Worm (Caenorhabditis elegans) whole organism, young adult: Measurements from ENCODE around the gene F58D12.3.
A peak's percentile ranks its signal among the peaks of the same experiment; 100 is the strongest.

Experiments
- B0019.2 ChIP-seq: fragments of 200-800 bp; sonication (Bioruptor generic); conservative IDR thresholded peaks from 2 replicates; pipeline ENCODE4 v1.3.6; 2022; ENCODE audit warnings: missing genetic modification reagents, missing genetic modification characterization, missing compliant biosample characterization
- C06A6.2 ChIP-seq: fragments of 200-800 bp; sonication (Bioruptor generic); conservative IDR thresholded peaks from 2 replicates; pipeline ENCODE4 v1.3.6; 2022; ENCODE audit warnings: missing genetic modification characterization, missing compliant biosample characterization
- C17E4.6 ChIP-seq: fragments of 200-800 bp; sonication (Bioruptor generic); IDR thresholded peaks from 2 replicates; pipeline ENCODE4 v1.3.6; 2022; ENCODE audit warnings: missing genetic modification reagents, missing genetic modification characterization, missing compliant biosample characterization
- F10E7.11 ChIP-seq: sonication (generic microtip); optimal IDR thresholded peaks from 2 replicates; lab custom pipeline; 2017; ENCODE audit warnings: mild to moderate bottlenecking, missing genetic modification characterization, moderate library complexity, missing compliant biosample characterization
- F22D6.2 ChIP-seq: sonication (generic microtip); optimal IDR thresholded peaks from 2 replicates; lab custom pipeline; 2016; ENCODE audit warnings: mild to moderate bottlenecking, missing genetic modification characterization, missing compliant biosample characterization
- F33H1.4 ChIP-seq: fragments of 200-800 bp; sonication (Bioruptor generic); IDR thresholded peaks from 2 replicates; pipeline ENCODE4 v1.3.6; 2022; ENCODE audit warnings: missing genetic modification reagents, missing genetic modification characterization, missing compliant biosample characterization
- F37B4.10 ChIP-seq: fragments of 200-800 bp; sonication (Bioruptor generic); IDR thresholded peaks from 2 replicates; pipeline ENCODE4 v1.3.6; 2022; ENCODE audit warnings: missing genetic modification characterization, missing compliant biosample characterization
- F52B5.7 ChIP-seq: sonication (generic microtip); optimal IDR thresholded peaks from 2 replicates; lab custom pipeline; 2016; ENCODE audit warnings: mild to moderate bottlenecking, missing genetic modification characterization, missing compliant biosample characterization
- F57C9.4 ChIP-seq: sonication (generic microtip); optimal IDR thresholded peaks from 2 replicates; lab custom pipeline; 2017; ENCODE audit warnings: mild to moderate bottlenecking, missing genetic modification characterization, missing compliant biosample characterization
- K11D2.4 ChIP-seq: fragments of 200-800 bp; sonication (Bioruptor generic); IDR thresholded peaks from 2 replicates; pipeline ENCODE4 v1.3.6; 2022; ENCODE audit warnings: missing genetic modification reagents, missing genetic modification characterization, missing compliant biosample characterization
- K12H6.12 ChIP-seq: fragments of 200-800 bp; sonication (Bioruptor generic); optimal IDR thresholded peaks from 2 replicates; lab custom pipeline; 2018; ENCODE audit warnings: mild to moderate bottlenecking, missing genetic modification characterization, missing compliant biosample characterization
- Y53G8AR.9 ChIP-seq: fragments of 200-800 bp; sonication (Bioruptor generic); conservative IDR thresholded peaks from 2 replicates; pipeline ENCODE4 v1.3.6; 2022; ENCODE audit warnings: missing genetic modification reagents, missing genetic modification characterization, missing compliant biosample characterization
- Y56A3A.18 ChIP-seq: fragments of 200-800 bp; sonication (Bioruptor generic); IDR thresholded peaks from 2 replicates; pipeline ENCODE4 v1.3.6; 2022; ENCODE audit warnings: missing genetic modification reagents, missing genetic modification characterization, missing compliant biosample characterization
- Y67H2A.10 ChIP-seq: fragments of 200-800 bp; sonication (Bioruptor generic); conservative IDR thresholded peaks from 2 replicates; pipeline ENCODE4 v1.3.6; 2022; ENCODE audit warnings: missing genetic modification reagents, missing genetic modification characterization, missing compliant biosample characterization
- akir-1 ChIP-seq: fragments of 200-800 bp; sonication (Bioruptor generic); optimal IDR thresholded peaks from 2 replicates; lab custom pipeline; 2018; ENCODE audit warnings: mild to moderate bottlenecking, missing genetic modification characterization, moderate library complexity, missing compliant biosample characterization
- aptf-2 ChIP-seq: fragments of 200-800 bp; sonication (Bioruptor generic); conservative IDR thresholded peaks from 2 replicates; pipeline ENCODE4 v1.3.6; 2022; ENCODE audit warnings: missing genetic modification reagents, missing genetic modification characterization, missing compliant biosample characterization
- athp-1 ChIP-seq: sonication (generic microtip); optimal IDR thresholded peaks from 2 replicates; lab custom pipeline; 2017; ENCODE audit warnings: mild to moderate bottlenecking, missing genetic modification characterization, missing compliant biosample characterization
- attf-5 ChIP-seq: fragments of 200-800 bp; sonication (Bioruptor generic); optimal IDR thresholded peaks from 2 replicates; lab custom pipeline; 2018; ENCODE audit warnings: mild to moderate bottlenecking, missing genetic modification characterization, missing compliant biosample characterization
- ccch-3 ChIP-seq: fragments of 200-800 bp; sonication (Bioruptor generic); optimal IDR thresholded peaks from 2 replicates; lab custom pipeline; 2018; ENCODE audit warnings: mild to moderate bottlenecking, missing genetic modification characterization, missing compliant biosample characterization
- cebp-2 ChIP-seq: fragments of 200-800 bp; sonication (Bioruptor generic); IDR thresholded peaks from 2 replicates; pipeline ENCODE4 v1.3.6; 2022; ENCODE audit warnings: missing genetic modification characterization, missing compliant biosample characterization
- ceh-100 ChIP-seq: fragments of 200-800 bp; sonication (Bioruptor generic); IDR thresholded peaks from 2 replicates; pipeline ENCODE4 v1.3.6; 2022; ENCODE audit warnings: missing genetic modification reagents, missing genetic modification characterization, missing compliant biosample characterization
- ceh-27 ChIP-seq: fragments of 200-800 bp; sonication (Bioruptor generic); optimal IDR thresholded peaks from 2 replicates; lab custom pipeline; 2018; ENCODE audit warnings: mild to moderate bottlenecking, missing genetic modification characterization, moderate library complexity, missing compliant biosample characterization
- ceh-40 ChIP-seq: fragments of 200-800 bp; sonication (Bioruptor generic); IDR thresholded peaks from 2 replicates; pipeline ENCODE4 v1.3.6; 2022; ENCODE audit warnings: missing genetic modification characterization, missing compliant biosample characterization
- ceh-79 ChIP-seq: sonication (generic microtip); optimal IDR thresholded peaks from 2 replicates; lab custom pipeline; 2017; ENCODE audit warnings: mild to moderate bottlenecking, missing genetic modification characterization, missing compliant biosample characterization
- dox-1 ChIP-seq: fragments of 200-800 bp; sonication (Bioruptor generic); IDR thresholded peaks from 2 replicates; pipeline ENCODE4 v1.3.6; 2022; ENCODE audit warnings: missing genetic modification reagents, missing genetic modification characterization, missing compliant biosample characterization
- egl-18 ChIP-seq: fragments of 200-800 bp; sonication (Bioruptor generic); IDR thresholded peaks from 2 replicates; pipeline ENCODE4 v1.3.6; 2022; ENCODE audit warnings: missing genetic modification reagents, missing genetic modification characterization, missing compliant biosample characterization
- egl-44 ChIP-seq: fragments of 200-800 bp; sonication (Bioruptor generic); IDR thresholded peaks from 2 replicates; pipeline ENCODE4 v1.3.6; 2022; ENCODE audit warnings: missing genetic modification reagents, missing genetic modification characterization, missing compliant biosample characterization
- hmg-20 ChIP-seq: fragments of 200-800 bp; sonication (Bioruptor generic); IDR thresholded peaks from 2 replicates; pipeline ENCODE4 v1.3.6; 2022; ENCODE audit warnings: missing genetic modification reagents, missing genetic modification characterization, missing compliant biosample characterization
- let-526 ChIP-seq: fragments of 200-800 bp; sonication (Bioruptor generic); IDR thresholded peaks from 2 replicates; pipeline ENCODE4 v1.3.6; 2022; ENCODE audit warnings: missing genetic modification reagents, missing genetic modification characterization, missing compliant biosample characterization
- let-607 ChIP-seq, 2 experiments: fragments of 200-800 bp in 1 of 2; sonication (Bioruptor generic) in 1 of 2; sonication (generic microtip) in 1 of 2; optimal IDR thresholded peaks; 2 replicates each; lab custom pipeline; 2016 to 2018; ENCODE audit warnings: mild to moderate bottlenecking in 2 of 2, missing compliant biosample characterization in 2 of 2, missing genetic modification characterization in 2 of 2, moderate library complexity in 2 of 2, missing genotype in 1 of 2
- lin-26 ChIP-seq: fragments of 200-800 bp; sonication (Bioruptor generic); IDR thresholded peaks from 2 replicates; pipeline ENCODE4 v1.3.6; 2022; ENCODE audit warnings: missing genetic modification reagents, missing genetic modification characterization, missing compliant biosample characterization
- lin-40 ChIP-seq: sonication (generic microtip); optimal IDR thresholded peaks from 2 replicates; lab custom pipeline; 2016; ENCODE audit warnings: missing genetic modification characterization, mild to moderate bottlenecking, missing compliant biosample characterization, missing genotype, missing genetic modification reagents
- lin-54 ChIP-seq: fragments of 200-800 bp; sonication (Bioruptor generic); optimal IDR thresholded peaks from 2 replicates; lab custom pipeline; 2018; ENCODE audit warnings: mild to moderate bottlenecking, missing genetic modification characterization, missing compliant biosample characterization
- lsl-1 ChIP-seq: fragments of 200-800 bp; sonication (Bioruptor generic); optimal IDR thresholded peaks from 2 replicates; lab custom pipeline; 2018; ENCODE audit warnings: mild to moderate bottlenecking, missing genetic modification characterization, moderate library complexity, missing compliant biosample characterization
- madf-10 ChIP-seq: sonication (generic microtip); optimal IDR thresholded peaks from 2 replicates; lab custom pipeline; 2016; ENCODE audit warnings: mild to moderate bottlenecking, missing genetic modification characterization, missing compliant biosample characterization
- madf-8 ChIP-seq: fragments of 200-800 bp; sonication (Bioruptor generic); conservative IDR thresholded peaks from 2 replicates; pipeline ENCODE4 v1.3.6; 2022; ENCODE audit warnings: missing genetic modification reagents, missing genetic modification characterization, missing compliant biosample characterization
- mcd-1 ChIP-seq: fragments of 200-800 bp; sonication (Bioruptor generic); IDR thresholded peaks from 2 replicates; pipeline ENCODE4 v1.3.6; 2022; ENCODE audit warnings: missing genetic modification reagents, missing genetic modification characterization, missing compliant biosample characterization
- pbrm-1 ChIP-seq: fragments of 200-800 bp; sonication (Bioruptor generic); IDR thresholded peaks from 2 replicates; pipeline ENCODE4 v1.3.6; 2022; ENCODE audit warnings: missing genetic modification reagents, missing genetic modification characterization, missing compliant biosample characterization
- rcor-1 ChIP-seq: fragments of 200-800 bp; sonication (Bioruptor generic); IDR thresholded peaks from 2 replicates; pipeline ENCODE4 v1.3.6; 2022; ENCODE audit warnings: missing genetic modification reagents, missing genetic modification characterization, missing compliant biosample characterization
- rec-8 ChIP-seq, 2 experiments: sonication (generic microtip); optimal IDR thresholded peaks; 2 replicates each; lab custom pipeline; 2016; ENCODE audit warnings: mild to moderate bottlenecking in 2 of 2, missing genetic modification characterization in 2 of 2, missing genetic modification reagents in 2 of 2, missing genotype in 2 of 2, missing biosample characterization in 1 of 2, missing compliant biosample characterization in 1 of 2, moderate library complexity in 1 of 2
- sea-2 ChIP-seq: fragments of 200-800 bp; sonication (Bioruptor generic); IDR thresholded peaks from 2 replicates; pipeline ENCODE4 v1.3.6; 2022; ENCODE audit warnings: missing genetic modification characterization, missing compliant biosample characterization
- tbp1 ChIP-seq: fragments of 200-800 bp; sonication (Bioruptor generic); optimal IDR thresholded peaks from 2 replicates; lab custom pipeline; 2018; ENCODE audit warnings: mild to moderate bottlenecking, missing genetic modification characterization, missing compliant biosample characterization
- unc-130 ChIP-seq: sonication (generic microtip); optimal IDR thresholded peaks from 2 replicates; lab custom pipeline; 2016; ENCODE audit warnings: missing genetic modification reagents, missing genetic modification characterization, missing compliant biosample characterization
- zfh-2 ChIP-seq: fragments of 200-800 bp; sonication (Bioruptor generic); conservative IDR thresholded peaks from 2 replicates; pipeline ENCODE4 v1.3.6; 2022; ENCODE audit warnings: missing genetic modification reagents, missing genetic modification characterization, missing compliant biosample characterization
- zim-3 ChIP-seq: sonication (generic microtip); optimal IDR thresholded peaks from 2 replicates; lab custom pipeline; 2017; ENCODE audit warnings: mild to moderate bottlenecking, missing genetic modification characterization, moderate library complexity, missing compliant biosample characterization
- ztf-28 ChIP-seq: fragments of 200-800 bp; sonication (Bioruptor generic); IDR thresholded peaks from 2 replicates; pipeline ENCODE4 v1.3.6; 2022; ENCODE audit warnings: missing genetic modification reagents, missing genetic modification characterization, missing compliant biosample characterization
- ztf-3 ChIP-seq: fragments of 200-800 bp; sonication (Bioruptor generic); optimal IDR thresholded peaks from 2 replicates; lab custom pipeline; 2018; ENCODE audit warnings: mild to moderate bottlenecking, missing genetic modification characterization, missing compliant biosample characterization
- ztf-6 ChIP-seq: fragments of 200-800 bp; sonication (Bioruptor generic); IDR thresholded peaks from 2 replicates; pipeline ENCODE4 v1.3.6; 2022; ENCODE audit warnings: missing genetic modification reagents, missing genetic modification characterization, missing compliant biosample characterization

F58D12.3 gene

ce11 chrV:14055097-14055496 lies 2.5 kb upstream of the F58D12.3 start (continued):
- TF ChIP-seq let-607 (tag; optimal IDR thresholded peaks at IDR 0.05; lab: Kevin White, UChicago) (peak; percentile 55 to 92), C17E4.6 (peak; percentile 85), dox-1 (GFP tag; lab: Robert Waterston, UW) (peak; percentile 98), zfh-2 (GFP tag; lab: Robert Waterston, UW) (peak; percentile 82), madf-10 (peak; percentile 88), let-526 (GFP tag; lab: Robert Waterston, UW) (peak; percentile 98), Y53G8AR.9 (peak; percentile 97), F37B4.10 (GFP tag; lab: Robert Waterston, UW) (peak; percentile 90; the same call in 1 of the 2 replicates), pbrm-1 (GFP tag; lab: Robert Waterston, UW) (peak; percentile 95), ccch-3 (peak; percentile 92), rec-8 (tag; optimal IDR thresholded peaks at IDR 0.05; lab: Kevin White, UChicago) (peak; percentile 57 to 79), ceh-27 (GFP tag; lab: Kevin White, UChicago) (peak; percentile 96), F10E7.11 (tag; lab: Kevin White, UChicago) (peak; percentile 47), athp-1 (tag; lab: Kevin White, UChicago) (peak; percentile 91), sea-2 (GFP tag; lab: Robert Waterston, UW) (peak; percentile 93), ztf-6 (GFP tag; lab: Robert Waterston, UW) (peak; percentile 91), F33H1.4 (GFP tag; lab: Robert Waterston, UW) (peak; percentile 72), lsl-1 (GFP tag; lab: Kevin White, UChicago) (peak; percentile 29), hmg-20 (GFP tag; lab: Robert Waterston, UW) (peak; percentile 91), K12H6.12 (tag; lab: Kevin White, UChicago) (peak; percentile 92), B0019.2 (GFP tag; lab: Robert Waterston, UW) (0 out of 2 replicates have a peak, but pooled peaks have one; percentile 15), F57C9.4 (peak; percentile 87), ceh-40 (0 out of 2 replicates have a peak, but pooled peaks have one; percentile 25), tbp1 (peak; percentile 68), unc-130 (GFP tag; lab: Kevin White, UChicago) (peak; percentile 60), cebp-2 (GFP tag; lab: Robert Waterston, UW) (0 out of 2 replicates have a peak, but pooled peaks have one; percentile 27), ztf-3 (GFP tag; lab: Kevin White, UChicago) (peak; percentile 73), lin-26 (GFP tag; lab: Robert Waterston, UW) (peak; percentile 83), aptf-2 (peak; percentile 91), Y67H2A.10 (GFP tag; lab: Robert Waterston, UW) (peak; percentile 90), lin-54 (GFP tag; lab: Kevin White, UChicago) (peak; percentile 92), egl-18 (GFP tag; lab: Robert Waterston, UW) (peak; percentile 95), mcd-1 (peak; percentile 99), C06A6.2 (GFP tag; lab: Robert Waterston, UW) (peak; percentile 97), zim-3 (tag; lab: Kevin White, UChicago) (peak; percentile 89), rcor-1 (GFP tag; lab: Robert Waterston, UW) (peak; percentile 95), lin-40 (tag; lab: Kevin White, UChicago) (peak; percentile 96), egl-44 (GFP tag; lab: Robert Waterston, UW) (peak; percentile 94), madf-8 (GFP tag; lab: Robert Waterston, UW) (peak; percentile 67), attf-5 (GFP tag; lab: Kevin White, UChicago) (peak; percentile 95), K11D2.4 (peak; percentile 97), akir-1 (peak; percentile 94), ztf-28 (peak; percentile 91), F52B5.7 (peak; percentile 73), Y56A3A.18 (GFP tag; lab: Robert Waterston, UW) (peak; percentile 93), ceh-79 (tag; lab: Kevin White, UChicago) (peak; percentile 68), ceh-100 (GFP tag; lab: Robert Waterston, UW) (peak; percentile 94), F22D6.2 (tag; lab: Kevin White, UChicago) (peak; percentile 86)
